Worm (Caenorhabditis elegans): ENCODE data around the gene mbk-2.

DNA sequence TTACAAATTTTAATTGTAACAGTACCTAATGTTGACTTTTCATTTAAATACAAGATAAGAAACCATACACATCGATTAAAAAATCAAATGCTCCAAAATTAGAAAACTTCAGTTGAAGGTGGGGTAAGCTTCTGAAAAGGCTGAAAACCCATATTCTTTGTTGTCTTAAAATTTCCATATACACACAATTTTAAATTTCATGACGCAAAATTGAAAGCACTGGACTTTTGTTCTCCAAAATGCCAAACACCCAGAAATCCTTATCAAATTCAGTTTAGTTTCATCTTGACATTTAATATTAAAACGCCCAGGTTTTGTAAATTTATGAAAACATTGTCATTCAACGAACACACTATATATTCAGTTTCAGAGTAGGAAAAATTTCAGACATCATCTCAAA, 48.8 kb upstream of the mbk-2 start, which contains the start of gene F55G11.7:
- TF ChIP-seq ztf-11 (tag; optimal IDR thresholded peaks at IDR 0.05) (no peak), nhr-76 (tag; optimal IDR thresholded peaks at IDR 0.05) (no peak), elt-1 (tag; optimal IDR thresholded peaks at IDR 0.05; ENCODE audit: borderline replicate concordance, insufficient read depth) (no peak), nhr-12 (tag; optimal IDR thresholded peaks at IDR 0.05) (no peak), ces-1 (GFP tag; optimal IDR thresholded peaks at IDR 0.05) (no peak), ceh-83 (GFP tag; optimal IDR thresholded peaks at IDR 0.05) (no peak), unc-39 (tag; optimal IDR thresholded peaks at IDR 0.05) (no peak), mls-2 (tag; optimal IDR thresholded peaks at IDR 0.05) (no peak)
